Worm (Caenorhabditis elegans): ENCODE results near the gene Y45F10B.13.
"Not testable (repeated sequence)": the region's sequence is repeated elsewhere in the genome, so short reads cannot be mapped to it uniquely, and the experiment has no call there.

Gene Y45F10B.13

DNA sequence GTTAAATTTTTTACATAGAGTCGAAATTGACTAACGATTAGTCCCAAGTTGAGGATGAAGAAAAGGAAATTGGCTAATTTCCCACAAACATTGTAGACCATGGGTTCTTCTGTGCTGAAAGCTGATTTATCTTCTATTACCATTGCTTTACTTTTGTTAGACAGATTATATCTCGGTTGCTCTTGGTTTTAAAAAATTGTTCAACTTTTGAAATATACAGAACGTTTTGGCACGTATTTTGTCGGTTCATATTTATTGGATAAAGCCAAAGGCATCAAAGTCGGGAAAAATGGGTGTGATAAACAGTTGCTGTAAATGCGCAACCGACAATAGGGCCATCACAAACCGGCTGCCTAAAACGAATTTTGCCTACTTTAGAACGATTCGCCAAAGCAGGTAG, 30.1 kb upstream of the Y45F10B.13 start, which contains the start of gene tsp-5:
TSS of gene tsp-5 (minus strand) at position 101 of the 400 bp plus-strand sequence.
- no peak for TF ChIP-seq tbx-11 (GFP tag; IDR thresholded peaks at IDR 0.05)
- no peak for TF ChIP-seq hnd-1 (tag; optimal IDR thresholded peaks at IDR 0.05)
- TF ChIP-seq ama-1 (optimal IDR thresholded peaks at IDR 0.05): no peak
- no peak for TF ChIP-seq tbx-37 (GFP tag; conservative IDR thresholded peaks at IDR 0.05)
- TF ChIP-seq F13C5.2 (tag; optimal IDR thresholded peaks at IDR 0.05): no peak
- no peak for TF ChIP-seq ceh-13 (GFP tag; optimal IDR thresholded peaks at IDR 0.05)
- TF ChIP-seq flt-1 (GFP tag; IDR thresholded peaks at IDR 0.05): no peak
- TF ChIP-seq ets-7 (tag; optimal IDR thresholded peaks at IDR 0.05): no peak
- TF ChIP-seq hmg-4 (GFP tag; optimal IDR thresholded peaks at IDR 0.05): no peak
- TF ChIP-seq pes-1 (GFP tag; IDR thresholded peaks at IDR 0.05): no peak
- no peak for TF ChIP-seq tra-4 (tag; optimal IDR thresholded peaks at IDR 0.05)
- TF ChIP-seq sea-1 (GFP tag; conservative IDR thresholded peaks at IDR 0.05): no peak
- no peak for TF ChIP-seq ceh-36 (tag; optimal IDR thresholded peaks at IDR 0.05)
- no peak for TF ChIP-seq scrt-1 (GFP tag; IDR thresholded peaks at IDR 0.05)
- no peak for TF ChIP-seq hmbx-1 (tag; optimal IDR thresholded peaks at IDR 0.05)
- TF ChIP-seq aly-1 (tag; optimal IDR thresholded peaks at IDR 0.05): no peak
- no peak for TF ChIP-seq B0310.2 (tag; optimal IDR thresholded peaks at IDR 0.05)

DNA sequence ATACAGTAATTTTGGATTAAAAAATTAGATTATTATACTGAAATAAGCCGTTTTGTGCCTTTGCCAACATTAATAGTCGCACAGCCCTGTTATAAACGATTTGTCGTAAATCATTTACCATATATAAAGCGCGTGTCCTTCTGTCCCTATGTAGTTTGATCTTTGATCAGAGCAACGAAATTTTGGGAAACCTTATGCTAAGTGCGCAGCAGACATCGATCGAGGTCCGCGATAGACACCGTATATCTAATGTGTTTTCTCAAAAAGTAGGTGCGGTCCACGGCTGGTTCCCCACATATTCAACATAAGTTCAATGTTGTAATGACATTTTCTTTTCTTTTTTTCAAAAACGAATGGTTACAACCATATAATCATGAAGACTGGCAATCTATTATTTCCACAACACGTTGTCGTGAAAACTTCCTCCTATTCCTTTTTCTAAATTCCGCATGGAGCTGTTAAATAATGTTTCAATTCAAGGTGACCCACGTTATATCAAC, 27.1 kb upstream of the Y45F10B.13 start, which contains the start of gene sru-9:
TSS of gene sru-9 (plus strand) at position 450 of the 500 bp plus-strand sequence.
- TF ChIP-seq hnd-1 (tag; optimal IDR thresholded peaks at IDR 0.05); tra-4 (tag; optimal IDR thresholded peaks at IDR 0.05); tbx-11 (GFP tag; IDR thresholded peaks at IDR 0.05): not testable (repeated sequence)

DNA sequence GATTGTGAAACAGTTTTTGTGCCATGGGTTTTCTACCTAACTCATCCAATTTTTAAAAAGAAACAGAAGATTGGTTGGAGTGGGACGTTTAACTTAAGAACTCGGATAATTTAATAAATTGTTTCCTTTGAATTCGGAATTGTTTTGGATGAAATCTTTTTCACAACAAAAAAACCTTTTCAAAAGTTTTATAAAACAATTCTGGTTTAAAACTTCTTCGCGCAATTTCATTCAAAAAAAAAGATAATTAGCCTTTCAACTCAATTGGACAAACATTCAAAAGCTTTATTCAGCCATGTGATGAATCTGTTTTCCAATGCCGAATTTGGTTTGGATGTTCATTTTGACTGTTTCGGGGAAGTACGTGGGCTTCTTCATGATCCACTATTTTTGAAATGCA, 25.6 kb upstream of the Y45F10B.13 start, which contains the start of gene Y45F10B.12:
TSS of gene Y45F10B.12 (plus strand) at position 301 of the 400 bp plus-strand sequence.
- TF ChIP-seq tbx-37 (GFP tag; conservative IDR thresholded peaks at IDR 0.05) (no peak), F13C5.2 (tag; optimal IDR thresholded peaks at IDR 0.05) (no peak), ceh-13 (GFP tag; optimal IDR thresholded peaks at IDR 0.05) (no peak), ceh-36 (tag; optimal IDR thresholded peaks at IDR 0.05) (no peak), tra-4 (tag; optimal IDR thresholded peaks at IDR 0.05) (no peak)

DNA sequence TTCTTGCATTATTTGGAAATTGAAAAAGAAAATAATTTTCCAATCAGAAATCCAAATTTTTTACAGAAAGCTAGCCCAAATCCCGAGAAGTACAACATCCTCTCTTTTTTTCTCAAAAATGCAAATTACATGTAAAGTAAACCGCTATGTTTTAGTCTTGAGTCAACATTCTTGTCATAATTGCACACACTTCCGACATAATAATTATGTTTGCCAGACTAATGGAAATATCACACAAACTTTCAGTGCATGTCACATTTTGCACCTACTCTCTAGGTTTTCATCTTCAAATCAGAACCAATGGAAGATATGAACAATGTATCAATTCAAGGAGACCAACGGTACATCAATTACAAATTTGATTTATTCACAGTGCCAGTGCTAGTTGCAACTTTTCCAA, 23.1 kb upstream of the Y45F10B.13 start, which contains the start of gene sru-11:
TSS of gene sru-11 (plus strand) at position 301 of the 400 bp plus-strand sequence.
- TF ChIP-seq hmbx-1 (tag; optimal IDR thresholded peaks at IDR 0.05) (no peak), aly-1 (tag; optimal IDR thresholded peaks at IDR 0.05) (no peak), sea-1 (GFP tag; conservative IDR thresholded peaks at IDR 0.05) (no peak)

DNA sequence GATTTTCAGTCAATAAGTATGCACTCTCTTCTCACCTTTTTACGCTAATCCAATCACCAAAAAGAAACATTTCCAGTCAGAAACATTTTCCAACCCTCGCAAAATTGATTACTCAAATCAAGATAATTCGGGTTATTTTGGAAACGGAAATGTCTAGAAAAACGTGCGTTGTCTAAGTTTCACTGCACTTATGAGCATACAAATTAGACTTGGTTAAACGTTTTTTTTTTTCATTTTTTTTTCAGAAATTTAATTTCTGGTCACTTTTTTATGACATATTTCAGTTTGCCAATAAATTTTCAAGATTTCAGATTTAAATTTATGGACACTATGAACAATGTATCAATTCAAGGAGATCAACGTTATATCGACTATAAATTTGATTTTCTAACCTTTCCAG, 21.4 kb upstream of the Y45F10B.13 start, which contains the start of gene sru-12:
TSS of gene sru-12 (plus strand) at position 301 of the 400 bp plus-strand sequence.
- TF ChIP-seq aly-1 (tag; optimal IDR thresholded peaks at IDR 0.05) (no peak), hnd-1 (tag; optimal IDR thresholded peaks at IDR 0.05) (no peak)

DNA sequence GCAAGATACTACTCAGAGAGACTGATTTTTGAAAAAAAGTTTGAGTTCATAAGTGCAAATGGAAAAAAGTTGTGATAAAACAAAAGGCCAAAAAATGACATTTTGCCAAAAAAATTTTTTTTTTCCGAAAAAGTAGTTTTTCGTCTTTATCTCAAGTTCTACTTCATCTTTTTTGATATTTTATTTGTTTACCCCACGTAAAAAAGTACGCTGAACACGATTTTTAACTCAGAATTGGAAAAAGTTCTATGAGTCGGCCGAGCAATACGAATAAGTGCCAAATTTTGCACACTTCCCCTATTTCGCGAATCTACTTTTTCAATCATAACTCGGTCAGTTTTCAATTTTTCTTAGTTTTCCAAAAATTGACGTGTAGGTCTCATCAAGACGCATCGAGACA, 17.4 kb upstream of the Y45F10B.13 start, which contains the start of gene sru-16:
TSS of gene sru-16 (plus strand) at position 301 of the 400 bp plus-strand sequence.
- not testable (repeated sequence) for TF ChIP-seq tbx-37 (GFP tag; conservative IDR thresholded peaks at IDR 0.05); hnd-1 (tag; optimal IDR thresholded peaks at IDR 0.05); flt-1 (GFP tag; IDR thresholded peaks at IDR 0.05)

DNA sequence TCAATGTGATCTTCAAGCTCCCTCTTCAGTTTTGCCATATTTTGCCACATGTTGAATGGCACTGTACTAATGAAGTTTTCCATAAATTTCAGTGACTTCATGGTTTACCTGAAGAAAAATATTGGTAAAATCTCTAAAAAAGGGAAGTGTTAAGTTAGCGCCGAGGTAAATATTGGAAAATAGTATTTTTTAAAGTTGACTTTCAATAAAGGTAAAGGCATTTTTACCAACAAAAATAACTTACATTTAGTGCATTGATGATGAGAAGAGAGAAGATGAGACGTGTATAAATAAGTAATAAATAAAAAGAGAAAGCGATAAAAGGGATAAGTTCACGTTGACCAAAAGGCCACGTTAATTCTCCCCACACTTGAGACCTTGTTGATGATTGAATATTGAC, 16.6 kb upstream of the Y45F10B.13 start, which contains the start of gene Y45F10B.8:
TSS of gene Y45F10B.8 (minus strand) at position 101 of the 400 bp plus-strand sequence.
- TF ChIP-seq tra-4 (tag; optimal IDR thresholded peaks at IDR 0.05); scrt-1 (GFP tag; IDR thresholded peaks at IDR 0.05); hmbx-1 (tag; optimal IDR thresholded peaks at IDR 0.05): not testable (repeated sequence)

DNA sequence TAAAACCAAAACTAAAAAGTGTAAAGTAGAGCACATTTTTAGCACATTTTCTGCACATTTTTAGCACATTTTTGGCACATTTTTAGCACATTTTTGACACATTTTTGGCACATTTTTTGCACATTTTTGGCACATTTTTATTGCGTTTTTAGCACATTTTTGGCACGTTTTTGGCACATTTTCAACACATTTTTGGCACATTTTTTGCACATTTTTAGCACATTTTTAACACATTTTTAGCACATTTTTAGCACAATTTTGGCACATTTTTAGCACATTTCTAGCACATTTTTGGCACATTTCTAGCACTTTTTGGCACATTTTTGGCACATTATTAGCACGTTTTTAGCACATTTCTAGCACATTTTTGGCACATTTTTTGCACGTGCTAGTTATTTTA, 14.1 kb upstream of the Y45F10B.13 start:
- TF ChIP-seq ets-7 (tag; optimal IDR thresholded peaks at IDR 0.05) (no peak), ceh-36 (tag; optimal IDR thresholded peaks at IDR 0.05) (no peak), B0310.2 (tag; optimal IDR thresholded peaks at IDR 0.05) (no peak), hnd-1 (tag; optimal IDR thresholded peaks at IDR 0.05) (no peak), sea-1 (GFP tag; conservative IDR thresholded peaks at IDR 0.05) (no peak), tra-4 (tag; optimal IDR thresholded peaks at IDR 0.05) (no peak), ceh-13 (GFP tag; optimal IDR thresholded peaks at IDR 0.05) (no peak), hmbx-1 (tag; optimal IDR thresholded peaks at IDR 0.05) (no peak), ama-1 (optimal IDR thresholded peaks at IDR 0.05) (no peak), scrt-1 (GFP tag; IDR thresholded peaks at IDR 0.05) (no peak), F13C5.2 (tag; optimal IDR thresholded peaks at IDR 0.05) (no peak)

DNA sequence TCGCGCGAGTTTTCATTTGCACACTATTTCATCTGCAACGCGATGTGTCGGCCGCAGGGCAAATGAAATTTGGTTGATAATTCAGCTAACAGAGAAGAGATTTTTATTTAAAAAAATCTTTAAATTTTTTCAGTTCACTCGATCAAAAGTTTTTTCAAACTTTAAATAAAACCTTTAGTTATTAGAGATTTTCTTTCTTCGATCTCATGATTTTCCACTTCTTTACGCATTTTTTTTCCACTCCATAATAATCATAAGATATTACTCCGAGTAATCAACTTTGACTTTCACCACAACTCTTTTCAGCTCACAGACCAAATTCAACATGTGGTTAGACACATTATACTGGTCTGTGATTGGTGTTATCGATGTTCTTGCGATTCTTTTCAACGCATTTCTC, 13.2 kb upstream of the Y45F10B.13 start, which contains the start of gene srd-10:
TSS of gene srd-10 (plus strand) at position 301 of the 400 bp plus-strand sequence.
- TF ChIP-seq hmg-4 (GFP tag; optimal IDR thresholded peaks at IDR 0.05) (no peak), aly-1 (tag; optimal IDR thresholded peaks at IDR 0.05) (no peak), tra-4 (tag; optimal IDR thresholded peaks at IDR 0.05) (no peak), F13C5.2 (tag; optimal IDR thresholded peaks at IDR 0.05) (no peak), ets-7 (tag; optimal IDR thresholded peaks at IDR 0.05) (no peak), tbx-11 (GFP tag; IDR thresholded peaks at IDR 0.05) (no peak), tbx-37 (GFP tag; conservative IDR thresholded peaks at IDR 0.05) (no peak), ceh-13 (GFP tag; optimal IDR thresholded peaks at IDR 0.05) (no peak), B0310.2 (tag; optimal IDR thresholded peaks at IDR 0.05) (no peak), scrt-1 (GFP tag; IDR thresholded peaks at IDR 0.05) (no peak), hnd-1 (tag; optimal IDR thresholded peaks at IDR 0.05) (no peak), hmbx-1 (tag; optimal IDR thresholded peaks at IDR 0.05) (no peak), pes-1 (GFP tag; IDR thresholded peaks at IDR 0.05) (no peak)

Data from whole organism, early embryonic.